Worm (Caenorhabditis elegans): ENCODE data around the gene fut-3.

DNA sequence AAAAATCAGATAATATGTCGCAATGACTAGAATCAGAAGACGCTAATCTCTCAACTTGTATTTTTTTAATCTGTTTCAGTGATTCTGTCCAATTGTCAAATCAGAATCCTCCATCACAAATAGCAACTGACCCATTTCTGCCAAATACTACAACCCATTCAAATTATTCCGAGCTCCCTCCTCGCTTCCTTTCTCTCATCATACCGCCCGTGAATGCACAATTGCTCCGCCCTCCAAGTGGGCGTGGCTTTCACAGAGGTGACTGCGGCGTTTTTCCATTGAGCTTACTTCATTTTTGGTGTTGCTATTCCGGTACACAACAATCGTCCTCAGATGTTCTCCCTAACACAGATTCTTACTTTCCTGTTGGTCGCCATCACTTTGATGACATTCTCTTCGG lies 21.1 kb upstream of the fut-3 start, which contains the start of gene flp-27:
- TF ChIP-seq elt-3 (tag; optimal IDR thresholded peaks at IDR 0.05) (no peak), tbx-2 (tag; optimal IDR thresholded peaks at IDR 0.05) (no peak), snpc-4 (tag; optimal IDR thresholded peaks at IDR 0.05) (no peak), unc-62 (GFP tag; optimal IDR thresholded peaks at IDR 0.05) (no peak), ceh-82 (tag; optimal IDR thresholded peaks at IDR 0.05) (no peak), lin-39 (tag; optimal IDR thresholded peaks at IDR 0.05) (no peak), skn-1 (tag; optimal IDR thresholded peaks at IDR 0.05) (no peak), nhr-77 (tag; optimal IDR thresholded peaks at IDR 0.05) (no peak), zag-1 (tag; optimal IDR thresholded peaks at IDR 0.05) (no peak)
